Worm (Caenorhabditis elegans) whole organism, L4 larva: ENCODE measurements around the gene flcn-1.

Experiments used
- D1046.2 ChIP-seq: fragments of 200-800 bp; sonication (Bioruptor generic); IDR thresholded peaks from 2 replicates; pipeline ENCODE4 v1.3.6; 2022; ENCODE audit warnings: missing genetic modification characterization, missing compliant biosample characterization
- ZK546.5 ChIP-seq, 2 experiments: sonication (generic microtip); optimal IDR thresholded peaks; 2 replicates each; lab custom pipeline; 2017; ENCODE audit warnings: missing biosample characterization in 2 of 2, missing genetic modification characterization in 2 of 2
- aha-1 ChIP-seq: fragments of 150-350 bp; peaks from one replicate; lab custom pipeline; 2014; ENCODE audit warnings: missing biosample characterization, missing genetic modification characterization
- aly-2 ChIP-seq: sonication (generic microtip); optimal IDR thresholded peaks from 2 replicates; lab custom pipeline; 2018; ENCODE audit warnings: missing biosample characterization, missing genetic modification characterization
- arid-1 ChIP-seq: fragments of 200-800 bp; sonication (Bioruptor generic); conservative IDR thresholded peaks from 2 replicates; pipeline ENCODE4 v1.3.6; 2022; ENCODE audit warnings: missing genetic modification reagents, missing genetic modification characterization, missing compliant biosample characterization
- ceh-20 ChIP-seq: fragments of 200-800 bp; sonication (Bioruptor generic); IDR thresholded peaks from 2 replicates; pipeline ENCODE4 v1.3.6; 2022; ENCODE audit warnings: missing genetic modification reagents, missing genetic modification characterization, missing compliant biosample characterization
- ceh-28 ChIP-seq: fragments of 150-350 bp; optimal IDR thresholded peaks from 2 replicates; lab custom pipeline; 2014; ENCODE audit warnings: missing biosample characterization, missing genetic modification reagents, missing genetic modification characterization
- ceh-62 ChIP-seq: sonication (generic microtip); optimal IDR thresholded peaks from 2 replicates; lab custom pipeline; 2017; ENCODE audit warnings: missing biosample characterization, missing genetic modification characterization
- daf-16 ChIP-seq, 3 experiments: sonication (generic microtip); optimal IDR thresholded peaks; 2 replicates each; lab custom pipeline; 2016 to 2017; ENCODE audit warnings: missing genetic modification characterization in 3 of 3, missing genetic modification reagents in 3 of 3, mild to moderate bottlenecking in 2 of 3, missing compliant biosample characterization in 2 of 3, missing biosample characterization in 1 of 3, moderate library complexity in 1 of 3
- dmd-6 ChIP-seq: fragments of 200-800 bp; sonication (Bioruptor generic); IDR thresholded peaks from 2 replicates; pipeline ENCODE4 v1.3.6; 2022; ENCODE audit warnings: missing genetic modification reagents, missing genetic modification characterization, missing compliant biosample characterization
- dpl-1 ChIP-seq: fragments of 150-350 bp; optimal IDR thresholded peaks from 2 replicates; lab custom pipeline; 2014; ENCODE audit warnings: missing biosample characterization, missing genetic modification reagents, missing genetic modification characterization
- fkh-10 ChIP-seq: fragments of 150-350 bp; optimal IDR thresholded peaks from 2 replicates; lab custom pipeline; 2014; ENCODE audit warnings: missing biosample characterization, missing genetic modification reagents, missing genetic modification characterization
- fos-1 ChIP-seq: fragments of 150-350 bp; optimal IDR thresholded peaks from 2 replicates; lab custom pipeline; 2014; ENCODE audit warnings: missing biosample characterization, missing genetic modification characterization
- hlh-11 ChIP-seq: fragments of 200-800 bp; sonication (Bioruptor generic); optimal IDR thresholded peaks from 2 replicates; lab custom pipeline; 2018; ENCODE audit warnings: mild to moderate bottlenecking, missing genetic modification characterization, missing compliant biosample characterization
- hlh-30 ChIP-seq: sonication (generic microtip); optimal IDR thresholded peaks from 2 replicates; lab custom pipeline; 2017; ENCODE audit warnings: antibody characterized with exemption, mild to moderate bottlenecking, missing genetic modification characterization, missing compliant biosample characterization; ENCODE audit not compliant: insufficient read depth
- hmg-1.1 ChIP-seq: fragments of 200-800 bp; sonication (Bioruptor generic); IDR thresholded peaks from 2 replicates; pipeline ENCODE4 v1.3.6; 2022; ENCODE audit warnings: missing genetic modification reagents, missing genetic modification characterization, missing compliant biosample characterization
- lim-7 ChIP-seq: fragments of 200-800 bp; sonication (Bioruptor generic); IDR thresholded peaks from 2 replicates; pipeline ENCODE4 v1.3.6; 2022; ENCODE audit warnings: missing genetic modification characterization, missing compliant biosample characterization
- lin-1 ChIP-seq: fragments of 200-800 bp; sonication (Bioruptor generic); IDR thresholded peaks from 2 replicates; pipeline ENCODE4 v1.3.6; 2022; ENCODE audit warnings: missing genetic modification reagents, missing genetic modification characterization, missing compliant biosample characterization
- lin-13 ChIP-seq: fragments of 150-350 bp; optimal IDR thresholded peaks from 2 replicates; lab custom pipeline; 2014; ENCODE audit warnings: missing biosample characterization, missing genetic modification reagents, missing genetic modification characterization
- lsy-2 ChIP-seq, 2 experiments: fragments of 150-350 bp in 1 of 2; sonication (generic microtip) in 1 of 2; optimal IDR thresholded peaks; 2 replicates each; lab custom pipeline; 2014 to 2017; ENCODE audit warnings: missing biosample characterization in 2 of 2, missing genetic modification characterization in 2 of 2
- mdl-1 ChIP-seq, 2 experiments: fragments of 150-350 bp in 1 of 2; sonication (generic microtip) in 1 of 2; optimal IDR thresholded peaks; 2 replicates each; lab custom pipeline; 2014 to 2017; ENCODE audit warnings: missing biosample characterization in 2 of 2, missing genetic modification characterization in 2 of 2
- mxl-2 ChIP-seq: fragments of 200-800 bp; sonication (Bioruptor generic); conservative IDR thresholded peaks from 2 replicates; pipeline ENCODE4 v1.3.6; 2022; ENCODE audit warnings: missing genetic modification reagents, missing genetic modification characterization, missing compliant biosample characterization
- nhr-102 ChIP-seq: sonication (generic microtip); optimal IDR thresholded peaks from 2 replicates; lab custom pipeline; 2016; ENCODE audit warnings: mild to moderate bottlenecking, missing genetic modification characterization, moderate library complexity, missing compliant biosample characterization
- nhr-25 ChIP-seq: sonication (generic microtip); optimal IDR thresholded peaks from 2 replicates; lab custom pipeline; 2017; ENCODE audit warnings: missing genetic modification characterization, mild to moderate bottlenecking, missing compliant biosample characterization, antibody characterized with exemption, moderate library complexity, borderline replicate concordance; ENCODE audit not compliant: insufficient read depth
- nhr-28 ChIP-seq: fragments of 150-350 bp; optimal IDR thresholded peaks from 2 replicates; lab custom pipeline; 2014; ENCODE audit warnings: missing biosample characterization, missing genetic modification characterization
- nhr-77 ChIP-seq: fragments of 150-350 bp; optimal IDR thresholded peaks from 2 replicates; lab custom pipeline; 2014; ENCODE audit warnings: missing biosample characterization, missing genetic modification characterization
- php-3 ChIP-seq: fragments of 200-800 bp; sonication (Bioruptor generic); IDR thresholded peaks from 2 replicates; pipeline ENCODE4 v1.3.6; 2022; ENCODE audit warnings: missing genetic modification reagents, missing genetic modification characterization, missing compliant biosample characterization
- pqm-1 ChIP-seq: sonication (generic microtip); optimal IDR thresholded peaks from 2 replicates; lab custom pipeline; 2017; ENCODE audit warnings: missing biosample characterization, missing genetic modification characterization
- set-16 ChIP-seq: fragments of 200-800 bp; sonication (Bioruptor generic); IDR thresholded peaks from 2 replicates; pipeline ENCODE4 v1.3.6; 2022; ENCODE audit warnings: missing genetic modification reagents, missing genetic modification characterization, missing compliant biosample characterization
- skn-1 ChIP-seq: fragments of 150-350 bp; optimal IDR thresholded peaks from 2 replicates; lab custom pipeline; 2014; ENCODE audit warnings: missing biosample characterization, missing genetic modification characterization
- snpc-1.2 ChIP-seq: fragments of 200-800 bp; sonication (Bioruptor generic); IDR thresholded peaks from 2 replicates; pipeline ENCODE4 v1.3.6; 2022; ENCODE audit warnings: missing genetic modification reagents, missing genetic modification characterization, missing compliant biosample characterization
- tag-97 ChIP-seq: fragments of 200-800 bp; sonication (Bioruptor generic); IDR thresholded peaks from 2 replicates; pipeline ENCODE4 v1.3.6; 2022; ENCODE audit warnings: missing genetic modification characterization, missing compliant biosample characterization
- unc-62 ChIP-seq, 3 experiments: fragments of 150-350 bp in 1 of 3; sonication (generic microtip); optimal IDR thresholded peaks in 2 of 3; peaks in 1 of 3; 1 replicate in 1 of 3; 2 replicates in 2 of 3; lab custom pipeline; 2014 to 2017; ENCODE audit warnings: missing biosample characterization in 3 of 3, missing genetic modification characterization in 3 of 3, missing genetic modification reagents in 3 of 3, missing genotype in 1 of 3
- vab-7 ChIP-seq: fragments of 200-800 bp; sonication (Bioruptor generic); IDR thresholded peaks from 2 replicates; pipeline ENCODE4 v1.3.6; 2022; ENCODE audit warnings: missing genetic modification reagents, missing genetic modification characterization, missing compliant biosample characterization
- zag-1 ChIP-seq: fragments of 150-350 bp; optimal IDR thresholded peaks from 2 replicates; lab custom pipeline; 2014; ENCODE audit warnings: missing biosample characterization, missing genetic modification characterization

The flcn-1 gene

ce11 chrII:6927034-6927433 is 1.5 kb upstream of the flcn-1 start:
- TF ChIP-seq dpl-1 (no peak), aha-1 (tag; lab: Kevin White, UChicago) (peak; percentile 93), ceh-62 (tag; lab: Kevin White, UChicago) (no peak), dmd-6 (GFP tag; lab: Robert Waterston, UW) (peak; percentile 8; the same call in 1 of the 2 replicates), ceh-20 (GFP tag; lab: Robert Waterston, UW) (0 out of 2 replicates have a peak, but pooled peaks have one; percentile 16), hmg-1.1 (GFP tag; lab: Robert Waterston, UW) (0 out of 2 replicates have a peak, but pooled peaks have one; percentile 23)

ce11 chrII:6927603-6928002 is 960 bp upstream of the flcn-1 start, which contains the start of gene F22D3.4:
TSS of gene F22D3.4 (minus strand) at chrII:6927603.
- no peak for TF ChIP-seq lin-13
- peak; percentile 34 for TF ChIP-seq dmd-6 (GFP tag; lab: Robert Waterston, UW)
- 0 out of 2 replicates have a peak, but pooled peaks have one; percentile 35 for TF ChIP-seq lin-1
- TF ChIP-seq mxl-2 (GFP tag; lab: Robert Waterston, UW), result no peak
- peak in 1 of 2 experiments; percentile 56 for TF ChIP-seq unc-62 (GFP tag; optimal IDR thresholded peaks at IDR 0.05 in 1 of 2; lab: Kevin White, UChicago)
- TF ChIP-seq unc-62 (tag; optimal IDR thresholded peaks at IDR 0.05; lab: Kevin White, UChicago), result no peak
- TF ChIP-seq skn-1 (tag; lab: Kevin White, UChicago), result no peak
- TF ChIP-seq pqm-1, result peak; percentile 44
- peak; percentile 33 for TF ChIP-seq aha-1 (tag; lab: Kevin White, UChicago)
- no peak for TF ChIP-seq fkh-10 (GFP tag; lab: Kevin White, UChicago)
- TF ChIP-seq ceh-28 (tag; lab: Kevin White, UChicago), result no peak
- peak; percentile 17 for TF ChIP-seq hlh-11 (tag; lab: Kevin White, UChicago)
- TF ChIP-seq aly-2 (tag; lab: Kevin White, UChicago), result no peak
- no peak for TF ChIP-seq daf-16 (GFP tag; optimal IDR thresholded peaks at IDR 0.05; lab: Kevin White, UChicago)
- TF ChIP-seq daf-16 (tag; optimal IDR thresholded peaks at IDR 0.05; lab: Kevin White, UChicago), result peak; percentile 11
- TF ChIP-seq nhr-77 (tag; lab: Kevin White, UChicago), result peak; percentile 0
- peak; percentile 68 for TF ChIP-seq hlh-30
- no peak for TF ChIP-seq tag-97 (GFP tag; lab: Robert Waterston, UW)
- no peak for TF ChIP-seq set-16 (GFP tag; lab: Robert Waterston, UW)
- TF ChIP-seq nhr-25 (tag; lab: Kevin White, UChicago), result no peak
- TF ChIP-seq php-3 (GFP tag; lab: Robert Waterston, UW), result 0 out of 2 replicates have a peak, but pooled peaks have one; percentile 12
- no peak for TF ChIP-seq zag-1 (tag; lab: Kevin White, UChicago)
- TF ChIP-seq nhr-28 (tag; lab: Kevin White, UChicago), result peak; percentile 72

DNA sequence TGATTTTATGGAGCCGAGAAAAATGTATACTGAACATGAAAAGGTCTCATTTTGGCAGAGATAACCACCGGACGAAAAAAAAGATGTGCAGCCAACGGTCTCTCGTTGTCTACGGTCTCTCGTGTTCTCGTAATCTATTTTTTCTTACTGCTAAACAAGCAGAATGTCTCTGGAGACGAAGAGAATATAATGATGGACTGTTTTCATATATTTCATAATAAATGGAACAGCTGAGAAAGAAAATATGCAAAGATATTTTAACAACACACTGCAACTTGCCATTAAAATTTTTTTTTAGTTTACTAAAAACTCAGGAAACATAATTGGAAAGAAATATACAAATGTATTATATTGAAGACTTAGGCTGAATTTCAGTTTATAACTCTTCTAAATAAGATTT is 1.5 kb downstream of the flcn-1 start:
- peak in 1 of 2 experiments; percentile 20 for TF ChIP-seq lsy-2 (tag; optimal IDR thresholded peaks at IDR 0.05; lab: Kevin White, UChicago)
- TF ChIP-seq mxl-2 (GFP tag; lab: Robert Waterston, UW), result no peak
- TF ChIP-seq hlh-11 (tag; lab: Kevin White, UChicago), result peak; percentile 19
- TF ChIP-seq, all 104 proteins: peak for 2

DNA sequence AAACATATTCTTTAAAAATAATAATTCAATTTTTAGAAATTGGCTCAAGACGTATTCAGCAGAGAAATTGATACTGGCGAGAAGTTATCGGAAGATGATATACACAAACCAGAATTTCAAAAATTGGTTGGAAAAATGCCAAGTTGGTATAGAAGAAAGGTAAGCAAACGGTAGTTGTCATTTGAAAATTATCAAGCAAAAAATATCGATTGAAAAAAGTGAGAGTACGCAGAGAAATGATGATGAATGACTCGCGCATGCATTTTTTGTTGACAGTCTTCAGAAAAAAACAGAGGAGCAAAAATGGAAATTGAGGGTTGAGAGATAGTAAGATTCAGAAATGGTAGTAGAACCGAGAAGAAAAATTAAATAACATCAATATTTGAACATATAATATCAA is 4.4 kb downstream of the flcn-1 start:
- no peak for TF ChIP-seq fos-1 (tag; lab: Kevin White, UChicago)
- peak; percentile 64 for TF ChIP-seq ceh-28 (tag; lab: Kevin White, UChicago)
- TF ChIP-seq arid-1 (GFP tag; lab: Robert Waterston, UW), result no peak
- no peak for TF ChIP-seq snpc-1.2 (GFP tag; lab: Robert Waterston, UW)
- TF ChIP-seq daf-16 (GFP tag; optimal IDR thresholded peaks at IDR 0.05; lab: Kevin White, UChicago), result no peak
- peak; percentile 40 for TF ChIP-seq daf-16 (tag; optimal IDR thresholded peaks at IDR 0.05; lab: Kevin White, UChicago)
- TF ChIP-seq unc-62 (GFP tag; optimal IDR thresholded peaks at IDR 0.05 in 1 of 2; lab: Kevin White, UChicago), result peak in 1 of 2 experiments; percentile 37
- no peak for TF ChIP-seq unc-62 (tag; optimal IDR thresholded peaks at IDR 0.05; lab: Kevin White, UChicago)
- no peak for TF ChIP-seq aha-1 (tag; lab: Kevin White, UChicago)
- TF ChIP-seq mdl-1 (tag; optimal IDR thresholded peaks at IDR 0.05; lab: Kevin White, UChicago), result no peak
- no peak for TF ChIP-seq lim-7 (GFP tag; lab: Robert Waterston, UW)
- TF ChIP-seq D1046.2 (GFP tag; lab: Robert Waterston, UW), result no peak
- no peak for TF ChIP-seq lsy-2 (tag; optimal IDR thresholded peaks at IDR 0.05; lab: Kevin White, UChicago)
- no peak for TF ChIP-seq vab-7 (GFP tag; lab: Robert Waterston, UW)
- TF ChIP-seq ZK546.5 (tag; optimal IDR thresholded peaks at IDR 0.05; lab: Kevin White, UChicago), result no peak
- TF ChIP-seq nhr-102, result no peak
